Fruit fly (Drosophila melanogaster) whole organism, wandering third instar larva: Measurements from ENCODE around the gene CG10347.

ENCODE experiments used
- Abd-B ChIP-seq: fragments of >200 bp; optimal IDR thresholded peaks from 2 replicates; lab custom pipeline; 2017; ENCODE audit warnings: missing biosample characterization, missing genetic modification characterization
- CG32264 ChIP-seq: fragments of 200-800 bp; sonication (Bioruptor generic); optimal IDR thresholded peaks from 2 replicates; lab custom pipeline; 2016; ENCODE audit warnings: missing biosample characterization, missing genetic modification characterization
- CrebA ChIP-seq: fragments of 200-800 bp; sonication (Bioruptor generic); optimal IDR thresholded peaks from 2 replicates; lab custom pipeline; 2016; ENCODE audit warnings: missing biosample characterization, mild to moderate bottlenecking, missing genetic modification characterization, borderline replicate concordance
- Dfd ChIP-seq: fragments of >200 bp; optimal IDR thresholded peaks from 2 replicates; lab custom pipeline; 2017; ENCODE audit warnings: missing biosample characterization, missing genetic modification characterization
- Dif ChIP-seq: fragments of 200-275, 200-300 bp; sonication (Bioruptor generic); optimal IDR thresholded peaks from 2 replicates; lab custom pipeline; 2018; ENCODE audit warnings: missing biosample characterization, missing genetic modification characterization; ENCODE audit not compliant: partially characterized antibody
- GATAd ChIP-seq: sonication (Bioruptor generic); optimal IDR thresholded peaks from 2 replicates; lab custom pipeline; 2016; ENCODE audit warnings: missing biosample characterization, missing genetic modification characterization
- HLH106 ChIP-seq: fragments of 200-800 bp; optimal IDR thresholded peaks from 3 replicates; lab custom pipeline; 2019; ENCODE audit warnings: missing biosample characterization, mild to moderate bottlenecking, missing genetic modification characterization, moderate library complexity
- Hnf4 ChIP-seq: fragments of 200-800 bp; sonication (Bioruptor generic); optimal IDR thresholded peaks from 2 replicates; lab custom pipeline; 2016; ENCODE audit warnings: missing biosample characterization, mild to moderate bottlenecking, missing genetic modification characterization
- Hr78 ChIP-seq: fragments of >200 bp; optimal IDR thresholded peaks from 2 replicates; lab custom pipeline; 2017; ENCODE audit warnings: missing biosample characterization, missing genetic modification characterization
- Hr83 ChIP-seq: fragments of 200-300 bp; sonication (Bioruptor generic); optimal IDR thresholded peaks from 2 replicates; lab custom pipeline; 2016; ENCODE audit warnings: missing biosample characterization, mild to moderate bottlenecking, missing genetic modification characterization, moderate library complexity; ENCODE audit not compliant: poor library complexity, severe bottlenecking
- Jra ChIP-seq: sonication (Bioruptor generic); optimal IDR thresholded peaks from 2 replicates; lab custom pipeline; 2016; ENCODE audit warnings: missing biosample characterization, missing genetic modification characterization
- Myc ChIP-seq: fragments of >200 bp; optimal IDR thresholded peaks from 2 replicates; lab custom pipeline; 2017
- N ChIP-seq: fragments of >200 bp; optimal IDR thresholded peaks from 2 replicates; lab custom pipeline; 2018; ENCODE audit warnings: missing biosample characterization, missing external identifiers, missing genetic modification characterization
- OdsH ChIP-seq: fragments of 200-800 bp; sonication (Bioruptor generic); optimal IDR thresholded peaks from 2 replicates; lab custom pipeline; 2016; ENCODE audit warnings: missing biosample characterization, mild to moderate bottlenecking, missing genetic modification characterization
- Rel ChIP-seq, 2 experiments: fragments of 200-800 bp; sonication (Bioruptor generic) in 1 of 2; optimal IDR thresholded peaks; 2 replicates in 1 of 2; 3 replicates in 1 of 2; lab custom pipeline; 2016 to 2019; ENCODE audit warnings: mild to moderate bottlenecking in 2 of 2, missing biosample characterization in 2 of 2, missing genetic modification characterization in 2 of 2, moderate library complexity in 1 of 2
- Sp1 ChIP-seq: fragments of 200-800 bp; sonication (Bioruptor generic); optimal IDR thresholded peaks from 3 replicates; lab custom pipeline; 2019; ENCODE audit warnings: missing biosample characterization, mild to moderate bottlenecking, missing genetic modification characterization, moderate library complexity
- Vsx2 ChIP-seq: fragments of 200-300, 225-300 bp; sonication (Bioruptor generic); optimal IDR thresholded peaks from 2 replicates; lab custom pipeline; 2018; ENCODE audit warnings: missing biosample characterization, missing genetic modification characterization; ENCODE audit not compliant: partially characterized antibody
- br ChIP-seq: fragments of 200-800 bp; sonication (Bioruptor generic); optimal IDR thresholded peaks from 2 replicates; lab custom pipeline; 2016; ENCODE audit warnings: missing biosample characterization, missing genetic modification characterization
- brk ChIP-seq: fragments of 200-800 bp; sonication (Bioruptor generic); optimal IDR thresholded peaks from 2 replicates; lab custom pipeline; 2016; ENCODE audit warnings: missing biosample characterization, mild to moderate bottlenecking, missing genetic modification characterization
- dl ChIP-seq, 2 experiments: fragments of 175-275, 200-275 bp in 1 of 2; fragments of 200-275 bp in 1 of 2; sonication (Bioruptor generic); optimal IDR thresholded peaks; lab custom pipeline; 2018; ENCODE audit warnings: mild to moderate bottlenecking in 2 of 2, missing biosample characterization in 2 of 2, missing genetic modification characterization in 2 of 2, moderate library complexity in 2 of 2; ENCODE audit not compliant: partially characterized antibody in 2 of 2, insufficient read depth in 1 of 2
- dmrt93B ChIP-seq: fragments of 200-800 bp; sonication (Bioruptor generic); optimal IDR thresholded peaks from 2 replicates; lab custom pipeline; 2018; ENCODE audit warnings: missing biosample characterization, mild to moderate bottlenecking, missing genetic modification characterization
- dsf ChIP-seq: sonication (Bioruptor generic); optimal IDR thresholded peaks from 2 replicates; lab custom pipeline; 2016; ENCODE audit warnings: missing biosample characterization, missing genetic modification characterization, borderline replicate concordance
- ey ChIP-seq: fragments of 200-800 bp; sonication (Bioruptor generic); optimal IDR thresholded peaks from 2 replicates; lab custom pipeline; 2016; ENCODE audit warnings: missing biosample characterization, missing genetic modification characterization
- foxo ChIP-seq, 2 experiments: fragments of 200-800 bp; sonication (Bioruptor generic); optimal IDR thresholded peaks; 2 replicates in 1 of 2; 3 replicates in 1 of 2; lab custom pipeline; 2016 to 2017; ENCODE audit warnings: missing biosample characterization in 2 of 2, missing genetic modification characterization in 2 of 2
- fru ChIP-seq: fragments of 200-800 bp; sonication (Bioruptor generic); optimal IDR thresholded peaks from 3 replicates; lab custom pipeline; 2016; ENCODE audit warnings: missing biosample characterization, mild to moderate bottlenecking, missing genetic modification characterization
- h ChIP-seq: fragments of 200-800 bp; sonication (Bioruptor generic); optimal IDR thresholded peaks from 3 replicates; lab custom pipeline; 2016; ENCODE audit warnings: missing biosample characterization, mild to moderate bottlenecking, missing genetic modification characterization
- jim ChIP-seq: fragments of 175-275, 200-325 bp; sonication (Bioruptor generic); optimal IDR thresholded peaks from 2 replicates; lab custom pipeline; 2016; ENCODE audit warnings: missing biosample characterization, mild to moderate bottlenecking, missing genetic modification characterization
- lola ChIP-seq: fragments of >200 bp; optimal IDR thresholded peaks from 2 replicates; lab custom pipeline; 2017; ENCODE audit warnings: missing biosample characterization, missing genetic modification characterization
- pan ChIP-seq: fragments of >200 bp; optimal IDR thresholded peaks from 2 replicates; lab custom pipeline; 2017
- rgr ChIP-seq: fragments of 200-800 bp; sonication (Bioruptor generic); optimal IDR thresholded peaks from 3 replicates; lab custom pipeline; 2016; ENCODE audit warnings: missing biosample characterization, mild to moderate bottlenecking, missing genetic modification characterization
- sv ChIP-seq: fragments of 200-800 bp; sonication (Bioruptor generic); optimal IDR thresholded peaks from 3 replicates; lab custom pipeline; 2016; ENCODE audit warnings: missing biosample characterization, missing genetic modification characterization
- tai ChIP-seq: sonication (Bioruptor generic); optimal IDR thresholded peaks from 2 replicates; lab custom pipeline; 2016; ENCODE audit warnings: missing biosample characterization, missing genetic modification characterization
- usp ChIP-seq: fragments of >200 bp; optimal IDR thresholded peaks from 2 replicates; lab custom pipeline; 2017; ENCODE audit warnings: missing biosample characterization, missing genetic modification characterization
- woc ChIP-seq: sonication (Bioruptor generic); optimal IDR thresholded peaks from 2 replicates; lab custom pipeline; 2016; ENCODE audit warnings: missing biosample characterization, mild to moderate bottlenecking, missing genetic modification characterization

CG10347 gene

dm6 chrX:11891682-11892179, 37.0 kb upstream of the CG10347 start, which contains the start of gene sicily:
Gene sicily, plus strand, starts transcription at chrX:11891732.
- TF ChIP-seq Hnf4 (no peak), pan (lab: Kevin White, UChicago) (no peak), Hr78 (GFP tag; lab: Kevin White, UChicago) (no peak), tai (GFP tag; lab: Kevin White, UChicago) (no peak), woc (GFP tag; lab: Kevin White, UChicago) (no peak), Hr83 (GFP tag; lab: Kevin White, UChicago) (no peak), CrebA (GFP tag; lab: Kevin White, UChicago) (no peak), Jra (GFP tag; lab: Kevin White, UChicago) (no peak), rgr (GFP tag; lab: Kevin White, UChicago) (no peak), Vsx2 (GFP tag; lab: Kevin White, UChicago) (no peak), br (no peak), dl (GFP tag; optimal IDR thresholded peaks at IDR 0.05; lab: Kevin White, UChicago; ENCODE audit: insufficient read depth in 1 of 2, partially characterized antibody in 2 of 2) (no peak), Dfd (GFP tag; lab: Kevin White, UChicago) (no peak), GATAd (no peak), Abd-B (GFP tag; lab: Kevin White, UChicago) (no peak)

- TF ChIP-seq Dif (GFP tag; lab: Kevin White, UChicago), result no peak
- TF ChIP-seq h (GFP tag; lab: Kevin White, UChicago), result peak; percentile 26
- peak; percentile 10 for TF ChIP-seq Hr83 (GFP tag; lab: Kevin White, UChicago)
- no peak for TF ChIP-seq tai (GFP tag; lab: Kevin White, UChicago)
- TF ChIP-seq GATAd, result no peak
- TF ChIP-seq Dfd (GFP tag; lab: Kevin White, UChicago), result no peak
- TF ChIP-seq OdsH (GFP tag; lab: Kevin White, UChicago), result no peak
- TF ChIP-seq woc (GFP tag; lab: Kevin White, UChicago), result peak; percentile 62
- no peak for TF ChIP-seq Abd-B (GFP tag; lab: Kevin White, UChicago)
- peak; percentile 24 for TF ChIP-seq rgr (GFP tag; lab: Kevin White, UChicago)
- no peak for TF ChIP-seq brk (GFP tag; lab: Kevin White, UChicago)
These were observed 33.4 kb upstream of the CG10347 start, which contains the start of gene CG1840 for dm6 chrX:11888142-11888541. Gene CG1840, plus strand, starts transcription at chrX:11888352.

dm6 chrX:11886976-11887375, 32.2 kb upstream of the CG10347 start, which contains the start of the genes CG10353 and SelG:
Gene CG10353, minus strand, starts transcription at chrX:11887162.
Gene SelG, plus strand, starts transcription at chrX:11887284.
- no peak for TF ChIP-seq brk (GFP tag; lab: Kevin White, UChicago)
- TF ChIP-seq br, result peak; percentile 50
- TF ChIP-seq Sp1, result peak; percentile 44
- TF ChIP-seq Abd-B (GFP tag; lab: Kevin White, UChicago), result no peak
- no peak for TF ChIP-seq usp (GFP tag; lab: Kevin White, UChicago)
- no peak for TF ChIP-seq jim (GFP tag; lab: Kevin White, UChicago)
- TF ChIP-seq foxo (GFP tag; optimal IDR thresholded peaks at IDR 0.05; lab: Kevin White, UChicago), result peak in 1 of 2 experiments; percentile 56
- TF ChIP-seq dl (GFP tag; optimal IDR thresholded peaks at IDR 0.05; lab: Kevin White, UChicago; ENCODE audit: insufficient read depth in 1 of 2, partially characterized antibody in 2 of 2), result no peak
- peak; percentile 84 for TF ChIP-seq Hr83 (GFP tag; lab: Kevin White, UChicago)
- no peak for TF ChIP-seq GATAd
- peak; percentile 53 for TF ChIP-seq Myc (lab: Kevin White, UChicago)
- peak; percentile 4 for TF ChIP-seq HLH106 (tag; lab: Kevin White, UChicago)
- no peak for TF ChIP-seq tai (GFP tag; lab: Kevin White, UChicago)
- TF ChIP-seq Hr78 (GFP tag; lab: Kevin White, UChicago), result no peak
- TF ChIP-seq Vsx2 (GFP tag; lab: Kevin White, UChicago), result no peak
- TF ChIP-seq CrebA (GFP tag; lab: Kevin White, UChicago), result no peak
- no peak for TF ChIP-seq dmrt93B
- no peak for TF ChIP-seq Dfd (GFP tag; lab: Kevin White, UChicago)
- peak; percentile 86 for TF ChIP-seq Hnf4
- TF ChIP-seq rgr (GFP tag; lab: Kevin White, UChicago), result peak; percentile 59
- no peak for TF ChIP-seq dsf (GFP tag; lab: Kevin White, UChicago)
- TF ChIP-seq fru (GFP tag; lab: Kevin White, UChicago), result peak; percentile 57
- no peak for TF ChIP-seq CG32264 (GFP tag; lab: Kevin White, UChicago)
- TF ChIP-seq woc (GFP tag; lab: Kevin White, UChicago), result peak; percentile 31
- no peak for TF ChIP-seq lola
- TF ChIP-seq h (GFP tag; lab: Kevin White, UChicago), result peak; percentile 62
- no peak for TF ChIP-seq Rel (GFP tag; optimal IDR thresholded peaks at IDR 0.05; lab: Kevin White, UChicago)
- peak; percentile 42 for TF ChIP-seq Rel (tag; optimal IDR thresholded peaks at IDR 0.05; lab: Kevin White, UChicago)
- no peak for TF ChIP-seq N (GFP tag; lab: Kevin White, UChicago)
- peak; percentile 38 for TF ChIP-seq ey
- TF ChIP-seq OdsH (GFP tag; lab: Kevin White, UChicago), result peak; percentile 21
- TF ChIP-seq sv (GFP tag; lab: Kevin White, UChicago), result peak; percentile 11
- peak; percentile 72 for TF ChIP-seq Jra (GFP tag; lab: Kevin White, UChicago)
